Worm (Caenorhabditis elegans): ENCODE measurements around the gene lmd-5.

- no peak for TF ChIP-seq jun-1 (tag; optimal IDR thresholded peaks at IDR 0.05)
- TF ChIP-seq lsy-2 (tag; optimal IDR thresholded peaks at IDR 0.05), result no peak
- no peak for TF ChIP-seq blmp-1 (tag; optimal IDR thresholded peaks at IDR 0.05)
- no peak for TF ChIP-seq nhr-11 (tag; optimal IDR thresholded peaks at IDR 0.05)
- TF ChIP-seq lin-13 (GFP tag; optimal IDR thresholded peaks at IDR 0.05), result no peak
These were observed 11.2 kb upstream of the lmd-5 start for ce11 chrV:7112223-7112622.

All from whole organism, L1 larva.